Worm (Caenorhabditis elegans) whole organism, young adult: ENCODE data around the gene idpp-5.

Source experiments
- B0261.1 ChIP-seq: sonication (generic microtip); optimal IDR thresholded peaks from 2 replicates; lab custom pipeline; 2016; ENCODE audit warnings: mild to moderate bottlenecking, missing genetic modification characterization, moderate library complexity, missing compliant biosample characterization
- hlh-26 ChIP-seq: fragments of 200-800 bp; sonication (Bioruptor generic); conservative IDR thresholded peaks from 2 replicates; pipeline ENCODE4 v1.3.6; 2022; ENCODE audit warnings: missing genetic modification reagents, missing genetic modification characterization, missing compliant biosample characterization
- mes-4 ChIP-seq: sonication (generic microtip); optimal IDR thresholded peaks from 2 replicates; lab custom pipeline; 2016; ENCODE audit warnings: missing genotype, missing genetic modification characterization, missing compliant biosample characterization
- snpc-3.4 ChIP-seq: sonication (generic microtip); optimal IDR thresholded peaks from 2 replicates; lab custom pipeline; 2017; ENCODE audit warnings: missing genetic modification characterization, mild to moderate bottlenecking, missing compliant biosample characterization, antibody characterized with exemption, moderate library complexity, missing genotype, missing genetic modification reagents
- snpc-4 ChIP-seq, 5 experiments: fragments of 150-350 bp in 1 of 5; sonication (generic microtip) in 4 of 5; optimal IDR thresholded peaks; 2 replicates each; lab custom pipeline; 2014 to 2018; ENCODE audit warnings: missing genetic modification characterization in 5 of 5, missing biosample characterization in 3 of 5, antibody characterized with exemption in 2 of 5, mild to moderate bottlenecking in 2 of 5, missing compliant biosample characterization in 2 of 5, missing genotype in 2 of 5, moderate library complexity in 2 of 5, missing genetic modification reagents in 1 of 5
- unc-62 ChIP-seq: fragments of 150-350 bp; optimal IDR thresholded peaks from 2 replicates; lab custom pipeline; 2014; ENCODE audit warnings: missing biosample characterization, missing genetic modification reagents, missing genetic modification characterization

- no peak for TF ChIP-seq snpc-4 (GFP tag; optimal IDR thresholded peaks at IDR 0.05; lab: Kevin White, UChicago)
- no peak for TF ChIP-seq snpc-4 (tag; optimal IDR thresholded peaks at IDR 0.05; lab: Kevin White, UChicago)
- TF ChIP-seq B0261.1 (tag; lab: Kevin White, UChicago) = no peak
- no peak for TF ChIP-seq snpc-3.4
- no peak for TF ChIP-seq mes-4 (tag; lab: Kevin White, UChicago)
- TF ChIP-seq unc-62 (GFP tag; lab: Kevin White, UChicago) = no peak
- TF ChIP-seq hlh-26 (GFP tag; lab: Robert Waterston, UW) = no peak
These were observed 46.1 kb upstream of the idpp-5 start for ce11 chrX:3838670-3839069.
